Fruit fly (Drosophila melanogaster) whole organism, embryonic: ENCODE measurements around the gene Kmn1.

Experiments
- Asciz ChIP-seq: fragments of 200-800 bp; sonication (Bioruptor generic); optimal IDR thresholded peaks from 2 replicates; lab custom pipeline; 2017; ENCODE audit warnings: missing biosample characterization, mild to moderate bottlenecking, missing genetic modification characterization, missing genetic modification reagents
- CG10267 ChIP-seq: fragments of 200-800 bp; sonication (Bioruptor generic); optimal IDR thresholded peaks from 2 replicates; lab custom pipeline; 2018; ENCODE audit warnings: missing biosample characterization, mild to moderate bottlenecking, missing genetic modification characterization, moderate library complexity
- CG10654 ChIP-seq: fragments of 200-800 bp; sonication (Bioruptor generic); optimal IDR thresholded peaks from 2 replicates; lab custom pipeline; 2016; ENCODE audit warnings: missing biosample characterization, missing genetic modification characterization
- CG11723 ChIP-seq: fragments of 200-800 bp; sonication (Bioruptor generic); optimal IDR thresholded peaks from 2 replicates; lab custom pipeline; 2017; ENCODE audit warnings: missing biosample characterization, mild to moderate bottlenecking, missing genetic modification characterization
- CG12155 ChIP-seq: fragments of 200-800 bp; sonication (Bioruptor generic); optimal IDR thresholded peaks from 3 replicates; lab custom pipeline; 2016; ENCODE audit warnings: missing biosample characterization, missing genetic modification characterization
- CG14014 ChIP-seq: fragments of 200-800 bp; sonication (Bioruptor generic); IDR thresholded peaks from 2 replicates; pipeline ENCODE4 v1.3.6; 2022; ENCODE audit warnings: missing biosample characterization, missing genetic modification characterization
- CG14965 ChIP-seq: fragments of 200-800 bp; sonication (Bioruptor generic); optimal IDR thresholded peaks from 2 replicates; lab custom pipeline; 2016; ENCODE audit warnings: missing biosample characterization, missing genetic modification characterization, borderline replicate concordance
- CG15011 ChIP-seq: fragments of 200-800 bp; sonication (Bioruptor generic); optimal IDR thresholded peaks from 3 replicates; lab custom pipeline; 2018; ENCODE audit warnings: missing biosample characterization, mild to moderate bottlenecking, missing genetic modification characterization
- CG1529 ChIP-seq: fragments of 200-800 bp; sonication (Bioruptor generic); optimal IDR thresholded peaks from 3 replicates; lab custom pipeline; 2018; ENCODE audit warnings: missing biosample characterization, missing genetic modification characterization
- CG17385 ChIP-seq: fragments of 200-800 bp; sonication (Bioruptor generic); optimal IDR thresholded peaks from 3 replicates; lab custom pipeline; 2018; ENCODE audit warnings: missing biosample characterization, mild to moderate bottlenecking, missing genetic modification characterization
- CG17802 ChIP-seq: fragments of 200-800 bp; sonication (Bioruptor generic); optimal IDR thresholded peaks from 2 replicates; lab custom pipeline; 2018; ENCODE audit warnings: missing biosample characterization, mild to moderate bottlenecking, missing genetic modification characterization, moderate library complexity
- CG18764 ChIP-seq: fragments of 200-800 bp; sonication (Bioruptor generic); optimal IDR thresholded peaks from 3 replicates; lab custom pipeline; 2016; ENCODE audit warnings: missing biosample characterization, missing genetic modification characterization
- CG2202 ChIP-seq: fragments of 200-800 bp; sonication (Bioruptor generic); optimal IDR thresholded peaks from 2 replicates; lab custom pipeline; 2018; ENCODE audit warnings: missing biosample characterization, mild to moderate bottlenecking, missing genetic modification characterization
- CG2712 ChIP-seq: fragments of 200-800 bp; optimal IDR thresholded peaks from 3 replicates; lab custom pipeline; 2019; ENCODE audit warnings: missing biosample characterization, mild to moderate bottlenecking, missing genetic modification characterization, moderate library complexity
- CG31365 ChIP-seq: fragments of 200-800 bp; sonication (Bioruptor generic); optimal IDR thresholded peaks from 2 replicates; lab custom pipeline; 2018; ENCODE audit warnings: missing biosample characterization, mild to moderate bottlenecking, missing genetic modification characterization
- CG3163 ChIP-seq: fragments of 200-800 bp; sonication (Bioruptor generic); optimal IDR thresholded peaks from 3 replicates; lab custom pipeline; 2016; ENCODE audit warnings: missing biosample characterization, missing genetic modification characterization
- CG3847 ChIP-seq: fragments of 200-800 bp; sonication (Bioruptor generic); IDR thresholded peaks from 2 replicates; pipeline ENCODE4 v1.3.6; 2022; ENCODE audit warnings: missing biosample characterization, missing genetic modification characterization
- CG3995 ChIP-seq: fragments of 200-800 bp; sonication (Bioruptor generic); optimal IDR thresholded peaks from 3 replicates; lab custom pipeline; 2016; ENCODE audit warnings: missing biosample characterization, missing genetic modification characterization
- CG4617 ChIP-seq: fragments of 200-800 bp; sonication (Bioruptor generic); optimal IDR thresholded peaks from 3 replicates; lab custom pipeline; 2016; ENCODE audit warnings: missing biosample characterization, missing genetic modification characterization, borderline replicate concordance
- CG8388 ChIP-seq: fragments of 200-800 bp; sonication (Bioruptor generic); optimal IDR thresholded peaks from 2 replicates; lab custom pipeline; 2019; ENCODE audit warnings: missing biosample characterization, mild to moderate bottlenecking, missing genetic modification characterization, moderate library complexity
- Dip2 ChIP-seq: fragments of 200-800 bp; sonication (Bioruptor generic); IDR thresholded peaks from 2 replicates; pipeline ENCODE4 v1.3.6; 2022; ENCODE audit warnings: missing biosample characterization, missing genetic modification characterization
- GATAe ChIP-seq: fragments of 200-800 bp; sonication (Bioruptor generic); conservative IDR thresholded peaks from 2 replicates; pipeline ENCODE4 v1.3.6; 2022; ENCODE audit warnings: missing biosample characterization, missing genetic modification characterization
- Gug ChIP-seq: fragments of 200-800 bp; sonication (Bioruptor generic); IDR thresholded peaks from 4 replicates; pipeline ENCODE4 v1.3.6; 2022; ENCODE audit warnings: missing biosample characterization, missing genetic modification characterization
- H2.0 ChIP-seq: fragments of 200-800 bp; sonication (Bioruptor generic); IDR thresholded peaks from 2 replicates; pipeline ENCODE4 v1.3.6; 2022; ENCODE audit warnings: missing biosample characterization, missing genetic modification characterization
- Lhr ChIP-seq: fragments of 200-800 bp; sonication (Bioruptor generic); optimal IDR thresholded peaks from 3 replicates; lab custom pipeline; 2017; ENCODE audit warnings: mild to moderate bottlenecking, missing biosample characterization, missing genetic modification reagents, missing genetic modification characterization
- MESR4 ChIP-seq: fragments of 200-800 bp; sonication (Bioruptor generic); optimal IDR thresholded peaks from 2 replicates; lab custom pipeline; 2018; ENCODE audit warnings: missing biosample characterization, mild to moderate bottlenecking, missing genetic modification characterization, moderate library complexity
- NC2α ChIP-seq: fragments of 200-800 bp; sonication (Bioruptor generic); optimal IDR thresholded peaks from 2 replicates; lab custom pipeline; 2016; ENCODE audit warnings: missing biosample characterization, missing genetic modification characterization
- Nf-YC ChIP-seq: fragments of 200-800 bp; optimal IDR thresholded peaks from 3 replicates; lab custom pipeline; 2019; ENCODE audit warnings: missing biosample characterization, mild to moderate bottlenecking, missing genetic modification characterization, moderate library complexity
- Ptx1 ChIP-seq: fragments of 200-800 bp; sonication (Bioruptor generic); IDR thresholded peaks from 2 replicates; pipeline ENCODE4 v1.3.6; 2022; ENCODE audit warnings: missing biosample characterization, missing genetic modification characterization
- Rfx ChIP-seq: fragments of 200-800 bp; sonication (Bioruptor generic); IDR thresholded peaks from 2 replicates; pipeline ENCODE4 v1.3.6; 2022; ENCODE audit warnings: missing biosample characterization, missing genetic modification characterization
- Sry-β ChIP-seq: fragments of 200-800 bp; sonication (Bioruptor generic); optimal IDR thresholded peaks from 2 replicates; lab custom pipeline; 2018; ENCODE audit warnings: missing biosample characterization, mild to moderate bottlenecking, missing genetic modification characterization, moderate library complexity
- Ssrp ChIP-seq: fragments of 200-800 bp; sonication (Bioruptor generic); optimal IDR thresholded peaks from 2 replicates; lab custom pipeline; 2018; ENCODE audit warnings: missing biosample characterization, mild to moderate bottlenecking, missing genetic modification characterization, moderate library complexity
- Taf1 ChIP-seq: fragments of 200-800 bp; sonication (Bioruptor generic); IDR thresholded peaks from 2 replicates; pipeline ENCODE4 v1.3.6; 2022; ENCODE audit warnings: missing biosample characterization, missing genetic modification characterization
- Tbp ChIP-seq: fragments of >200 bp; optimal IDR thresholded peaks from 2 replicates; lab custom pipeline; 2018; ENCODE audit warnings: missing biosample characterization, missing genetic modification characterization
- YL-1 ChIP-seq: fragments of 200-800 bp; sonication (Bioruptor generic); optimal IDR thresholded peaks from 3 replicates; lab custom pipeline; 2017; ENCODE audit warnings: missing biosample characterization, mild to moderate bottlenecking, missing genetic modification characterization
- ara ChIP-seq: fragments of 200-800 bp; sonication (Bioruptor generic); IDR thresholded peaks from 2 replicates; pipeline ENCODE4 v1.3.6; 2022; ENCODE audit warnings: missing biosample characterization, missing genetic modification characterization
- bcd ChIP-seq: fragments of 200-800 bp; sonication (Bioruptor generic); optimal IDR thresholded peaks from 2 replicates; lab custom pipeline; 2017; ENCODE audit warnings: missing biosample characterization, mild to moderate bottlenecking, missing genetic modification characterization
- cad ChIP-seq: fragments of >200 bp; optimal IDR thresholded peaks from 2 replicates; lab custom pipeline; 2017; ENCODE audit warnings: missing biosample characterization, missing genetic modification characterization
- cato ChIP-seq: fragments of 200-800 bp; sonication (Bioruptor generic); optimal IDR thresholded peaks from 2 replicates; lab custom pipeline; 2016; ENCODE audit warnings: missing biosample characterization, missing genetic modification characterization, borderline replicate concordance
- chif ChIP-seq, 2 experiments: fragments of 200-800 bp; sonication (Bioruptor generic); optimal IDR thresholded peaks; 3 replicates each; lab custom pipeline; 2016; ENCODE audit warnings: missing biosample characterization in 2 of 2, missing genetic modification characterization in 2 of 2
- chn ChIP-seq: fragments of 200-800 bp; sonication (Bioruptor generic); optimal IDR thresholded peaks from 2 replicates; lab custom pipeline; 2016; ENCODE audit warnings: missing biosample characterization, missing genetic modification characterization
- fru ChIP-seq: fragments of >200 bp; optimal IDR thresholded peaks from 2 replicates; lab custom pipeline; 2017
- gfzf ChIP-seq: fragments of 200-800 bp; sonication (Bioruptor generic); optimal IDR thresholded peaks from 2 replicates; lab custom pipeline; 2016; ENCODE audit warnings: missing biosample characterization, mild to moderate bottlenecking, missing genetic modification characterization, moderate library complexity
- maf-S ChIP-seq: fragments of 200-800 bp; sonication (Bioruptor generic); optimal IDR thresholded peaks from 2 replicates; lab custom pipeline; 2016; ENCODE audit warnings: missing biosample characterization, missing genetic modification characterization
- prd ChIP-seq, 3 experiments: fragments of >200 bp in 2 of 3; fragments of 200-800 bp in 1 of 3; sonication (Bioruptor generic) in 1 of 3; optimal IDR thresholded peaks in 2 of 3; IDR thresholded peaks in 1 of 3; 2 replicates in 2 of 3; 3 replicates in 1 of 3; pipeline versions ENCODE4 v1.3.6 to Lab custom; 2017 to 2022; ENCODE audit warnings: missing biosample characterization in 1 of 3, missing genetic modification characterization in 1 of 3
- row ChIP-seq: fragments of 200-800 bp; sonication (Bioruptor generic); IDR thresholded peaks from 3 replicates; pipeline ENCODE4 v1.3.6; 2022; ENCODE audit warnings: missing biosample characterization, missing genetic modification characterization
- sd ChIP-seq: fragments of 200-800 bp; sonication (Bioruptor generic); optimal IDR thresholded peaks from 3 replicates; lab custom pipeline; 2018; ENCODE audit warnings: missing biosample characterization, mild to moderate bottlenecking, missing genetic modification characterization, moderate library complexity
- sim ChIP-seq: fragments of 200-800 bp; sonication (Bioruptor generic); IDR thresholded peaks from 2 replicates; pipeline ENCODE4 v1.3.6; 2022; ENCODE audit warnings: missing biosample characterization, missing genetic modification characterization
- stwl ChIP-seq: fragments of 200-800 bp; sonication (Bioruptor generic); optimal IDR thresholded peaks from 3 replicates; lab custom pipeline; 2018; ENCODE audit warnings: missing biosample characterization, mild to moderate bottlenecking, missing genetic modification characterization, moderate library complexity
- tll ChIP-seq, 2 experiments: fragments of 200-800 bp in 1 of 2; fragments of >200 bp in 1 of 2; sonication (Bioruptor generic) in 1 of 2; optimal IDR thresholded peaks; 2 replicates each; lab custom pipeline; 2017 to 2019; ENCODE audit warnings: missing biosample characterization in 2 of 2, missing genetic modification characterization in 2 of 2, mild to moderate bottlenecking in 1 of 2, moderate library complexity in 1 of 2

Gene Kmn1

dm6 chrX:11573529-11573928, 1.3 kb upstream of the Kmn1 start, which contains the start of gene CG11696 (continued):
- TF ChIP-seq YL-1 (GFP tag; lab: Kevin White, UChicago) (no peak), CG10654 (no peak), NC2α (GFP tag; lab: Kevin White, UChicago) (no peak), ara (no peak), Asciz (GFP tag; lab: Kevin White, UChicago) (no peak), cato (GFP tag; lab: Kevin White, UChicago) (no peak), CG31365 (no peak), CG8388 (GFP tag; lab: Kevin White, UChicago) (no peak), tll (GFP tag; optimal IDR thresholded peaks at IDR 0.05; lab: Kevin White, UChicago) (no peak), prd (optimal IDR thresholded peaks at IDR 0.05; lab: Kevin White, UChicago) (no peak), prd (GFP tag; IDR thresholded peaks at IDR 0.05; lab: Robert Waterston, UW) (peak; percentile 9; the same call in 1 of the 3 replicates), CG17385 (GFP tag; lab: Kevin White, UChicago) (no peak), CG15011 (GFP tag; lab: Kevin White, UChicago) (no peak), sim (GFP tag; lab: Robert Waterston, UW) (no peak), H2.0 (GFP tag; lab: Robert Waterston, UW) (no peak), CG1529 (GFP tag; lab: Kevin White, UChicago) (no peak), CG2712 (no peak), CG18764 (no peak), CG10267 (tag; lab: Kevin White, UChicago) (peak; percentile 24), Dip2 (GFP tag; lab: Robert Waterston, UW) (no peak), CG4617 (GFP tag; lab: Kevin White, UChicago) (no peak), CG12155 (no peak), CG3995 (GFP tag; lab: Kevin White, UChicago) (no peak), sd (no peak), CG17802 (no peak), MESR4 (peak; percentile 57), gfzf (peak; percentile 22), Nf-YC (tag; lab: Kevin White, UChicago) (peak; percentile 4), chn (no peak), CG3163 (GFP tag; lab: Kevin White, UChicago) (no peak), Rfx (GFP tag; lab: Robert Waterston, UW) (peak; percentile 31; the same call in 1 of the 2 replicates), Sry-β (GFP tag; lab: Kevin White, UChicago) (peak; percentile 83), maf-S (GFP tag; lab: Kevin White, UChicago) (no peak), row (GFP tag; lab: Robert Waterston, UW) (peak; percentile 57), Tbp (GFP tag; lab: Kevin White, UChicago) (no peak), Gug (GFP tag; lab: Robert Waterston, UW) (no peak), GATAe (GFP tag; lab: Robert Waterston, UW) (no peak)

- no peak for TF ChIP-seq cad (GFP tag; lab: Kevin White, UChicago)
- no peak; the same call in 1 of the 2 replicates for TF ChIP-seq Taf1 (GFP tag; lab: Robert Waterston, UW)
- peak; percentile 44 for TF ChIP-seq stwl (tag; lab: Kevin White, UChicago)
- no peak for TF ChIP-seq sim (GFP tag; lab: Robert Waterston, UW)
- peak; percentile 46 for TF ChIP-seq bcd (GFP tag; lab: Kevin White, UChicago)
- TF ChIP-seq CG3847 (GFP tag; lab: Robert Waterston, UW): peak; percentile 67
- no peak for TF ChIP-seq CG14965
- TF ChIP-seq CG2202 (tag; lab: Kevin White, UChicago): no peak
- TF ChIP-seq chif (GFP tag; optimal IDR thresholded peaks at IDR 0.05; lab: Kevin White, UChicago): no peak
- no peak for TF ChIP-seq H2.0 (GFP tag; lab: Robert Waterston, UW)
- TF ChIP-seq Ptx1 (GFP tag; lab: Robert Waterston, UW): peak; percentile 36; the same call in 1 of the 2 replicates
- no peak for TF ChIP-seq CG11723
- TF ChIP-seq maf-S (GFP tag; lab: Kevin White, UChicago): no peak
- TF ChIP-seq fru (lab: Kevin White, UChicago): no peak
- TF ChIP-seq Ssrp (tag; lab: Kevin White, UChicago): peak; percentile 12
- TF ChIP-seq Lhr (GFP tag; lab: Kevin White, UChicago): peak; percentile 42
- TF ChIP-seq CG14014 (GFP tag; lab: Robert Waterston, UW): no peak
- no peak for TF ChIP-seq Asciz (GFP tag; lab: Kevin White, UChicago)
Observed at dm6 chrX:11569956-11570695, 2.1 kb downstream of the Kmn1 start, which contains the start of the genes Polr2A and CG11699. TSS of gene Polr2A (minus strand) at chrX:11570326. TSS of gene CG11699 (plus strand) at chrX:11570621.
